Fruit fly (Drosophila melanogaster) whole organism, adult: ENCODE measurements around the gene ems.

Source experiments
- CG12768 ChIP-seq: fragments of 200-800 bp; sonication (Bioruptor generic); optimal IDR thresholded peaks from 2 replicates; lab custom pipeline; 2017; ENCODE audit warnings: missing biosample characterization, missing genetic modification characterization, mild to moderate bottlenecking, moderate library complexity, missing genetic modification reagents
- CG14711 ChIP-seq: fragments of 200-800 bp; sonication (Bioruptor generic); optimal IDR thresholded peaks from 2 replicates; lab custom pipeline; 2018; ENCODE audit warnings: missing biosample characterization, mild to moderate bottlenecking, missing genetic modification characterization, moderate library complexity
- CG33017 ChIP-seq: fragments of 200-800 bp; sonication (Bioruptor generic); optimal IDR thresholded peaks from 2 replicates; lab custom pipeline; 2018; ENCODE audit warnings: missing biosample characterization, mild to moderate bottlenecking, missing genetic modification characterization, moderate library complexity
- CG5204 ChIP-seq: fragments of 200-800 bp; sonication (Bioruptor generic); optimal IDR thresholded peaks from 2 replicates; lab custom pipeline; 2016; ENCODE audit warnings: missing biosample characterization, missing genetic modification characterization
- CG7045 ChIP-seq: fragments of 200-800 bp; sonication (Bioruptor generic); optimal IDR thresholded peaks from 2 replicates; lab custom pipeline; 2017; ENCODE audit warnings: missing biosample characterization, mild to moderate bottlenecking, missing genetic modification characterization
- CG7101 ChIP-seq: fragments of 200-800 bp; sonication (Bioruptor generic); optimal IDR thresholded peaks from 2 replicates; lab custom pipeline; 2018; ENCODE audit warnings: missing biosample characterization, mild to moderate bottlenecking, missing genetic modification characterization, moderate library complexity
- Clk ChIP-seq: fragments of 200-800 bp; sonication (Bioruptor generic); optimal IDR thresholded peaks from 2 replicates; lab custom pipeline; 2017; ENCODE audit warnings: missing biosample characterization, missing genetic modification characterization
- Hr96 ChIP-seq: fragments of 200-800 bp; sonication (Bioruptor generic); optimal IDR thresholded peaks from 2 replicates; lab custom pipeline; 2016; ENCODE audit warnings: missing biosample characterization, missing genetic modification characterization
- Mnt ChIP-seq: fragments of 200-800 bp; sonication (Bioruptor generic); optimal IDR thresholded peaks from 2 replicates; lab custom pipeline; 2016; ENCODE audit warnings: missing biosample characterization, mild to moderate bottlenecking, missing genetic modification characterization
- cic ChIP-seq: fragments of 200-800 bp; sonication (Bioruptor generic); optimal IDR thresholded peaks from 2 replicates; lab custom pipeline; 2017; ENCODE audit warnings: missing biosample characterization, mild to moderate bottlenecking, missing genetic modification characterization, moderate library complexity
- kay ChIP-seq: fragments of 200-800 bp; sonication (Bioruptor generic); peaks from one replicate; lab custom pipeline; 2016; ENCODE audit warnings: missing biosample characterization, missing genetic modification characterization, borderline replicate concordance
- pad ChIP-seq: fragments of 200-800 bp; sonication (Bioruptor generic); optimal IDR thresholded peaks from 3 replicates; lab custom pipeline; 2017; ENCODE audit warnings: missing biosample characterization, missing genetic modification characterization, mild to moderate bottlenecking, moderate library complexity, missing genetic modification reagents
- tj ChIP-seq: fragments of 200-800 bp; sonication (Bioruptor generic); optimal IDR thresholded peaks from 3 replicates; lab custom pipeline; 2017; ENCODE audit warnings: missing biosample characterization, mild to moderate bottlenecking, missing genetic modification characterization, moderate library complexity
- toe ChIP-seq: fragments of 200-800 bp; sonication (Bioruptor generic); optimal IDR thresholded peaks from 2 replicates; lab custom pipeline; 2016; ENCODE audit warnings: missing biosample characterization, missing genetic modification characterization

dm6 chr3R:13943360-13943759, 41.7 kb downstream of the ems start, which contains the start of gene Art9:
- TF ChIP-seq CG7045 (GFP tag; lab: Kevin White, UChicago) (no peak), Mnt (GFP tag; lab: Kevin White, UChicago) (no peak), tj (no peak), toe (no peak), CG7101 (tag; lab: Kevin White, UChicago) (no peak), kay (GFP tag; lab: Kevin White, UChicago) (no peak), CG14711 (tag; lab: Kevin White, UChicago) (no peak), Hr96 (no peak), CG5204 (no peak), cic (GFP tag; lab: Kevin White, UChicago) (no peak), Clk (GFP tag; lab: Kevin White, UChicago) (no peak), CG33017 (no peak), CG12768 (GFP tag; lab: Kevin White, UChicago) (no peak), pad (no peak)
